Fruit fly (Drosophila melanogaster): Measurements from ENCODE around the gene Qsox3.

Gene Qsox3

DNA sequence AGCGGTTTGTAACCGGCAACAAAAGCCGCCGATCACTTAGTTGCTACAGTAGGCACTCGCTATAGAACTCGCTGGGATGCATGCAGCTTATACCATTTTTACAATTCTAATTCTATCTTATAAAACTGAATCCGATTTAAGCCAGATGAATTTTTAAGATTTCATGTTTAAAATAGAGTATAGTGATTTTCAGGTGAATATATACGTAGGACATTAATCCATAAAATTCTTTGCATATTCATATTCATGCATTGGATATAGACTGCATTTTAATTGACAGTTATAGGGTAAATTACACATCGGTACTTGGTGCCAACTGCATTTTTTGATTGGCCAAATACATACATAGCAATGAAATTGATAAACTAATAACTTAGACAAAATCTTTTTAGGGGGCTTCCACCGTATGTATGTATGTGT is 24.0 kb upstream of the Qsox3 start (continued):
- TF ChIP-seq unpg (GFP tag; optimal IDR thresholded peaks at IDR 0.05) (no peak), CG1233 (GFP tag; optimal IDR thresholded peaks at IDR 0.05) (no peak), CG6272 (GFP tag; IDR thresholded peaks at IDR 0.05) (peak; percentile 23; the same call in 1 of the 2 replicates), CG14710 (tag; optimal IDR thresholded peaks at IDR 0.05) (peak; percentile 38), CG7556 (GFP tag; optimal IDR thresholded peaks at IDR 0.05) (peak; percentile 50), ato (GFP tag; IDR thresholded peaks at IDR 0.05; ENCODE audit: partially characterized antibody) (no peak), Hsf (GFP tag; optimal IDR thresholded peaks at IDR 0.05) (no peak), CG32772 (GFP tag; IDR thresholded peaks at IDR 0.05) (peak; percentile 67), sens (GFP tag) (peak; percentile 51), vvl (GFP tag; IDR thresholded peaks at IDR 0.05) (peak; percentile 77), CG12236 (GFP tag; optimal IDR thresholded peaks at IDR 0.05) (no peak), zen2 (GFP tag; IDR thresholded peaks at IDR 0.05; ENCODE audit: partially characterized antibody) (no peak), stwl (tag; optimal IDR thresholded peaks at IDR 0.05) (no peak), CG10462 (GFP tag; optimal IDR thresholded peaks at IDR 0.05) (no peak), CG4730 (GFP tag; IDR thresholded peaks at IDR 0.05) (no peak), CG5180 (GFP tag; optimal IDR thresholded peaks at IDR 0.05) (no peak), E2f1 (GFP tag; IDR thresholded peaks at IDR 0.05) (peak; percentile 57), hkb (optimal IDR thresholded peaks at IDR 0.05) (no peak), hkb (GFP tag; IDR thresholded peaks at IDR 0.05) (peak; percentile 41; the same call in 1 of the 2 replicates), CG5245 (GFP tag; optimal IDR thresholded peaks at IDR 0.05) (peak; percentile 33), CG10209 (GFP tag; optimal IDR thresholded peaks at IDR 0.05) (peak; percentile 22), zen (tag; optimal IDR thresholded peaks at IDR 0.05) (no peak), ems (GFP tag; optimal IDR thresholded peaks at IDR 0.05) (peak; percentile 16), CG9609 (GFP tag; optimal IDR thresholded peaks at IDR 0.05) (no peak), CG14441 (GFP tag; IDR thresholded peaks at IDR 0.05) (peak; percentile 47), CG34422 (GFP tag; IDR thresholded peaks at IDR 0.05) (peak; percentile 33; the same call in 2 of the 3 replicates), HLH3B (GFP tag; IDR thresholded peaks at IDR 0.05) (peak; percentile 42; the same call in 1 of the 2 replicates), nau (GFP tag; optimal IDR thresholded peaks at IDR 0.05) (no peak), hth (optimal IDR thresholded peaks at IDR 0.05) (no peak), yki (optimal IDR thresholded peaks at IDR 0.05) (no peak), CG32767 (GFP tag; IDR thresholded peaks at IDR 0.05) (no peak), CG42726 (GFP tag; IDR thresholded peaks at IDR 0.05; ENCODE audit: partially characterized antibody) (no peak), CG7839 (tag; optimal IDR thresholded peaks at IDR 0.05) (peak; percentile 75), ssp (GFP tag; IDR thresholded peaks at IDR 0.05) (peak; percentile 34; the same call in 1 of the 2 replicates), CG4820 (GFP tag; optimal IDR thresholded peaks at IDR 0.05) (peak; percentile 44), D19A (tag; optimal IDR thresholded peaks at IDR 0.05) (no peak), ara (GFP tag; IDR thresholded peaks at IDR 0.05) (peak; percentile 40), lmd (GFP tag; IDR thresholded peaks at IDR 0.05) (peak; percentile 72), Hr3 (GFP tag; optimal IDR thresholded peaks at IDR 0.05) (peak; percentile 20), rib (GFP tag; IDR thresholded peaks at IDR 0.05) (no peak), bbx (GFP tag; IDR thresholded peaks at IDR 0.05; ENCODE audit: partially characterized antibody) (no peak), CG1792 (GFP tag; optimal IDR thresholded peaks at IDR 0.05) (no peak), CG10267 (tag; optimal IDR thresholded peaks at IDR 0.05) (no peak), Xbp1 (GFP tag; optimal IDR thresholded peaks at IDR 0.05) (peak; percentile 42), az2 (GFP tag; optimal IDR thresholded peaks at IDR 0.05) (peak; percentile 12), CG9817 (tag; optimal IDR thresholded peaks at IDR 0.05) (peak; percentile 19), BtbVII (GFP tag; optimal IDR thresholded peaks at IDR 0.05) (no peak), CG12769 (tag; optimal IDR thresholded peaks at IDR 0.05) (no peak), Asciz (GFP tag; optimal IDR thresholded peaks at IDR 0.05) (peak; percentile 40), Fer2 (tag; optimal IDR thresholded peaks at IDR 0.05) (no peak), CG17359 (tag; optimal IDR thresholded peaks at IDR 0.05) (peak; percentile 45), pnt (GFP tag; optimal IDR thresholded peaks at IDR 0.05) (peak; percentile 35)
